Fruit fly (Drosophila melanogaster): ENCODE data around the gene CG17186.

The CG17186 gene

dm6 chr3R:19836687-19837086, 40.6 kb downstream of the CG17186 start, which contains the start of gene bnl (continued):
- no peak for TF ChIP-seq Sox102F (GFP tag; optimal IDR thresholded peaks at IDR 0.05)
- TF ChIP-seq btn (GFP tag; optimal IDR thresholded peaks at IDR 0.05): peak; percentile 62
- TF ChIP-seq Tbp (GFP tag; optimal IDR thresholded peaks at IDR 0.05): no peak
- no peak for TF ChIP-seq usp (GFP tag; optimal IDR thresholded peaks at IDR 0.05)
- peak; percentile 93 for TF ChIP-seq CG8478 (optimal IDR thresholded peaks at IDR 0.05)
- peak; percentile 18 for TF ChIP-seq CG11504 (tag; optimal IDR thresholded peaks at IDR 0.05)
- TF ChIP-seq CG9609 (GFP tag; optimal IDR thresholded peaks at IDR 0.05): no peak
- TF ChIP-seq schlank (tag; optimal IDR thresholded peaks at IDR 0.05): no peak
- peak; percentile 85 for TF ChIP-seq cwo (GFP tag; optimal IDR thresholded peaks at IDR 0.05)
- peak; percentile 49 for TF ChIP-seq CG12299 (tag; optimal IDR thresholded peaks at IDR 0.05)
- peak; percentile 55 for TF ChIP-seq Kr (GFP tag; optimal IDR thresholded peaks at IDR 0.05)
- TF ChIP-seq CG9876 (GFP tag; optimal IDR thresholded peaks at IDR 0.05): peak; percentile 50
- peak; percentile 46; the same call in 1 of the 3 replicates for TF ChIP-seq dysf (GFP tag; IDR thresholded peaks at IDR 0.05)
- TF ChIP-seq CG6689 (GFP tag; IDR thresholded peaks at IDR 0.05): no peak
- TF ChIP-seq klu (GFP tag; IDR thresholded peaks at IDR 0.05): peak; percentile 57; the same call in 1 of the 2 replicates
- TF ChIP-seq CG1602 (GFP tag; optimal IDR thresholded peaks at IDR 0.05): no peak
- TF ChIP-seq CG12155 (GFP tag; optimal IDR thresholded peaks at IDR 0.05): peak; percentile 11
- no peak for TF ChIP-seq ttk (GFP tag; IDR thresholded peaks at IDR 0.05)
- TF ChIP-seq salm (tag; optimal IDR thresholded peaks at IDR 0.05): peak; percentile 56
- TF ChIP-seq CG2129 (GFP tag; IDR thresholded peaks at IDR 0.05; ENCODE audit: partially characterized antibody): no peak
- peak; percentile 72 for TF ChIP-seq pb (GFP tag; optimal IDR thresholded peaks at IDR 0.05)
- no peak for TF ChIP-seq kay (GFP tag; optimal IDR thresholded peaks at IDR 0.05)
- peak; percentile 22; the same call in 1 of the 2 replicates for TF ChIP-seq MBD-R2 (GFP tag; IDR thresholded peaks at IDR 0.05)
- TF ChIP-seq Dad (GFP tag; optimal IDR thresholded peaks at IDR 0.05): peak; percentile 74
- TF ChIP-seq dan (GFP tag; IDR thresholded peaks at IDR 0.05): no peak
- peak; percentile 94 for TF ChIP-seq CG1832 (GFP tag; optimal IDR thresholded peaks at IDR 0.05)
- TF ChIP-seq z (GFP tag; IDR thresholded peaks at IDR 0.05): no peak
- peak; percentile 62; the same call in 1 of the 2 replicates for TF ChIP-seq CG32532 (GFP tag; IDR thresholded peaks at IDR 0.05)
- TF ChIP-seq CTCF (GFP tag; optimal IDR thresholded peaks at IDR 0.05): no peak
- TF ChIP-seq CG1233 (GFP tag; optimal IDR thresholded peaks at IDR 0.05): peak; percentile 20
- no peak for TF ChIP-seq Ets97D (GFP tag; optimal IDR thresholded peaks at IDR 0.05)
- TF ChIP-seq Awh (GFP tag; IDR thresholded peaks at IDR 0.05): peak; percentile 62; the same call in 1 of the 2 replicates
- no peak for TF ChIP-seq CG32772 (GFP tag; IDR thresholded peaks at IDR 0.05)
- TF ChIP-seq H2.0 (GFP tag; IDR thresholded peaks at IDR 0.05): 0 out of 2 replicates have a peak, but pooled peaks have one; percentile 30
- TF ChIP-seq Scr (GFP tag; IDR thresholded peaks at IDR 0.05; ENCODE audit: partially characterized antibody): peak; percentile 56
- TF ChIP-seq CG12236 (GFP tag; optimal IDR thresholded peaks at IDR 0.05): no peak
- TF ChIP-seq NK7.1 (GFP tag; optimal IDR thresholded peaks at IDR 0.05): no peak
- peak; percentile 86 for TF ChIP-seq CG8359 (GFP tag; optimal IDR thresholded peaks at IDR 0.05; ENCODE audit: borderline replicate concordance)
- TF ChIP-seq CG10431 (GFP tag; optimal IDR thresholded peaks at IDR 0.05): peak; percentile 6
- no peak for TF ChIP-seq cg (GFP tag; optimal IDR thresholded peaks at IDR 0.05)
- TF ChIP-seq Hr78 (GFP tag; optimal IDR thresholded peaks at IDR 0.05): peak in 1 of 2 experiments; percentile 20
- TF ChIP-seq run (tag; optimal IDR thresholded peaks at IDR 0.05): peak; percentile 36
- TF ChIP-seq CG1603 (tag; optimal IDR thresholded peaks at IDR 0.05): peak; percentile 38
- no peak for TF ChIP-seq CG30403 (GFP tag; optimal IDR thresholded peaks at IDR 0.05)
- TF ChIP-seq CG31224 (GFP tag; IDR thresholded peaks at IDR 0.05): peak; percentile 51; the same call in 1 of the 2 replicates
- no peak for TF ChIP-seq Chrac-16 (GFP tag; optimal IDR thresholded peaks at IDR 0.05)
- peak; percentile 11 for TF ChIP-seq ewg (GFP tag; optimal IDR thresholded peaks at IDR 0.05)
- TF ChIP-seq CG4617 (GFP tag; optimal IDR thresholded peaks at IDR 0.05; ENCODE audit: borderline replicate concordance): no peak
- peak; percentile 8; the same call in 1 of the 2 replicates for TF ChIP-seq inv (GFP tag; IDR thresholded peaks at IDR 0.05; ENCODE audit: partially characterized antibody)
- TF ChIP-seq croc (GFP tag; conservative IDR thresholded peaks at IDR 0.05): no peak
- TF ChIP-seq seq (GFP tag; IDR thresholded peaks at IDR 0.05): peak; percentile 41; the same call in 1 of the 2 replicates
- no peak for TF ChIP-seq Hr39 (optimal IDR thresholded peaks at IDR 0.05)

Measured in whole organism, embryonic.